Worm (Caenorhabditis elegans) whole organism, L4 larva: ENCODE data around the gene fbxb-76.

Experiments used
- F37D6.2 ChIP-seq: sonication (generic microtip); optimal IDR thresholded peaks from 2 replicates; lab custom pipeline; 2016; ENCODE audit warnings: mild to moderate bottlenecking, missing genetic modification characterization, missing compliant biosample characterization
- aha-1 ChIP-seq: fragments of 150-350 bp; peaks from one replicate; lab custom pipeline; 2014; ENCODE audit warnings: missing biosample characterization, missing genetic modification characterization
- daf-16 ChIP-seq, 3 experiments: sonication (generic microtip); optimal IDR thresholded peaks; 2 replicates each; lab custom pipeline; 2016 to 2017; ENCODE audit warnings: missing genetic modification characterization in 3 of 3, missing genetic modification reagents in 3 of 3, mild to moderate bottlenecking in 2 of 3, missing compliant biosample characterization in 2 of 3, missing biosample characterization in 1 of 3, moderate library complexity in 1 of 3
- dpl-1 ChIP-seq: fragments of 150-350 bp; optimal IDR thresholded peaks from 2 replicates; lab custom pipeline; 2014; ENCODE audit warnings: missing biosample characterization, missing genetic modification reagents, missing genetic modification characterization
- nhr-237 ChIP-seq: sonication (generic microtip); optimal IDR thresholded peaks from 2 replicates; lab custom pipeline; 2017; ENCODE audit warnings: missing biosample characterization, missing genetic modification characterization
- nhr-28 ChIP-seq: fragments of 150-350 bp; optimal IDR thresholded peaks from 2 replicates; lab custom pipeline; 2014; ENCODE audit warnings: missing biosample characterization, missing genetic modification characterization
- nhr-6 ChIP-seq: fragments of 150-350 bp; optimal IDR thresholded peaks from 2 replicates; lab custom pipeline; 2014; ENCODE audit warnings: missing biosample characterization, missing genetic modification characterization

DNA sequence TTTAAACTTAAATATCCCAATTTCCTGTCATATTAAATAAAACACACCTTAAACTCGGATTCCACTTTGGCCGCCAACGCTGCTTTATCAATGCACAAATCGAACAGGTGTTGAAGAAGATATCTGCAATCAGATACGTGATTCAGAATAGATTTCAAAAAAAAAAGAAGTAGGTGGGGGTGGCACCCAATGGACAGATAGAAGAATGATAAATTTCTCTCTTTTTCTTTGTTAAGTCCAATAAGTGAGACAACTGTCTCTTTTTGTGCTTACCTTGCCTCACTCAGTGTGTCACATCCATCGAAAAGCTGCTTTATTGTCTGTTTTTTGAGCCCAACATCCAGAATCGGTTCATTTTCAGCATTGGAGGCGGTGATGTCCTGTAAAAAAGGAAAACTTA is 28.3 kb downstream of the fbxb-76 start:
- TF ChIP-seq daf-16 (GFP tag; optimal IDR thresholded peaks at IDR 0.05; lab: Kevin White, UChicago), result no peak
- no peak for TF ChIP-seq daf-16 (tag; optimal IDR thresholded peaks at IDR 0.05; lab: Kevin White, UChicago)
- no peak for TF ChIP-seq nhr-28 (tag; lab: Kevin White, UChicago)
- TF ChIP-seq aha-1 (tag; lab: Kevin White, UChicago), result peak; percentile 67
- TF ChIP-seq dpl-1 (GFP tag; lab: Kevin White, UChicago), result no peak
- TF ChIP-seq F37D6.2 (tag; lab: Kevin White, UChicago), result no peak
- TF ChIP-seq nhr-237, result no peak
- no peak for TF ChIP-seq nhr-6 (tag; lab: Kevin White, UChicago)
